Fruit fly (Drosophila melanogaster): ENCODE measurements around the gene Ance.

Ance gene

DNA sequence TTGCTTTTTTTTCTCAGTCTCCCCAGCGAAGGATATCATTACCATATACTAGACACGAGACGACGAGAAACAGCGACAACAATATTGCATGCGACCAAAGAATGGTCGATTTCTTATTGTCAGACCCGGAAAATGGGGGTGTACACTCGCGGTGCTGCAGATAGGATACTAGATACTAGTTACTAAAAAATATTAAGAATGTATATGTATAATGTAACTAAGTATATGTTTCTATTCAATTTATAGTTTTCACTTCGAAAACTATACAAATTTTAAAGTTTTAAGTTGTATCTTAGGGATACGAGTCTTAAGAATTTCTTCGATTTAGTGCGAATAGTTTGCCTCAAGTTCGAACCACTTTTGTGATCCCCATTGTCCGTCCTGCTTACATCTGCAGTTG, 12.0 kb upstream of the Ance start (continued):
- TF ChIP-seq nmo (GFP tag; optimal IDR thresholded peaks at IDR 0.05) (peak; percentile 31), CG14441 (GFP tag; IDR thresholded peaks at IDR 0.05) (no peak), ATbp (GFP tag; optimal IDR thresholded peaks at IDR 0.05) (peak; percentile 50), CG10565 (GFP tag; optimal IDR thresholded peaks at IDR 0.05) (no peak), sens (GFP tag) (peak; percentile 52), CG9876 (GFP tag; optimal IDR thresholded peaks at IDR 0.05) (no peak), HmgZ (tag; optimal IDR thresholded peaks at IDR 0.05) (no peak), ham (GFP tag; IDR thresholded peaks at IDR 0.05) (no peak), klu (GFP tag; IDR thresholded peaks at IDR 0.05) (no peak), Sry-β (GFP tag; optimal IDR thresholded peaks at IDR 0.05) (no peak), ci (GFP tag; IDR thresholded peaks at IDR 0.05) (peak; percentile 47; the same call in 1 of the 3 replicates), Dbx (GFP tag; IDR thresholded peaks at IDR 0.05) (no peak), CG9437 (GFP tag; optimal IDR thresholded peaks at IDR 0.05) (peak; percentile 9), maf-S (GFP tag; optimal IDR thresholded peaks at IDR 0.05) (no peak), ftz-f1 (GFP tag; optimal IDR thresholded peaks at IDR 0.05) (no peak), bowl (GFP tag; IDR thresholded peaks at IDR 0.05) (0 out of 2 replicates have a peak, but pooled peaks have one; percentile 14), CG7987 (GFP tag; optimal IDR thresholded peaks at IDR 0.05) (no peak), dmrt11E (tag; optimal IDR thresholded peaks at IDR 0.05) (peak; percentile 17), HLH54F (GFP tag; optimal IDR thresholded peaks at IDR 0.05) (no peak), CG18011 (GFP tag; optimal IDR thresholded peaks at IDR 0.05) (no peak), CG10366 (GFP tag; IDR thresholded peaks at IDR 0.05) (no peak), CG34422 (GFP tag; IDR thresholded peaks at IDR 0.05) (0 out of 3 replicates have a peak, but pooled peaks have one; percentile 37), CG8388 (GFP tag; optimal IDR thresholded peaks at IDR 0.05) (peak; percentile 28), CG6654 (GFP tag; optimal IDR thresholded peaks at IDR 0.05) (no peak), ac (GFP tag; optimal IDR thresholded peaks at IDR 0.05) (no peak), grau (tag; optimal IDR thresholded peaks at IDR 0.05) (peak; percentile 12), D (optimal IDR thresholded peaks at IDR 0.05) (no peak), D (GFP tag; optimal IDR thresholded peaks at IDR 0.05) (peak; percentile 54), C15 (GFP tag; IDR thresholded peaks at IDR 0.05) (no peak), CG2678 (tag; optimal IDR thresholded peaks at IDR 0.05) (no peak), CG4360 (GFP tag; IDR thresholded peaks at IDR 0.05) (no peak), CG4424 (GFP tag; optimal IDR thresholded peaks at IDR 0.05) (peak; percentile 46), kni (GFP tag; optimal IDR thresholded peaks at IDR 0.05) (no peak), gsb-n (tag; optimal IDR thresholded peaks at IDR 0.05) (no peak), CG14050 (GFP tag; IDR thresholded peaks at IDR 0.05) (no peak), Gsc (GFP tag; IDR thresholded peaks at IDR 0.05) (no peak), Taf1 (GFP tag; IDR thresholded peaks at IDR 0.05) (no peak), CG43689 (GFP tag; IDR thresholded peaks at IDR 0.05) (no peak), CG10431 (GFP tag; optimal IDR thresholded peaks at IDR 0.05) (no peak), Fer1 (GFP tag; optimal IDR thresholded peaks at IDR 0.05) (peak; percentile 58), trem (tag; optimal IDR thresholded peaks at IDR 0.05) (peak; percentile 44), CG6254 (GFP tag; optimal IDR thresholded peaks at IDR 0.05) (peak; percentile 20), CG11695 (GFP tag; IDR thresholded peaks at IDR 0.05) (peak; percentile 41; the same call in 1 of the 3 replicates), CG12155 (GFP tag; optimal IDR thresholded peaks at IDR 0.05) (no peak), nerfin-1 (tag; optimal IDR thresholded peaks at IDR 0.05) (peak; percentile 4), ewg (GFP tag; optimal IDR thresholded peaks at IDR 0.05) (no peak), CG11696 (GFP tag; IDR thresholded peaks at IDR 0.05) (peak; percentile 86), Meics (GFP tag; optimal IDR thresholded peaks at IDR 0.05) (no peak), aop (GFP tag; IDR thresholded peaks at IDR 0.05) (no peak), sens-2 (GFP tag; IDR thresholded peaks at IDR 0.05) (no peak), Asciz (GFP tag; optimal IDR thresholded peaks at IDR 0.05) (peak; percentile 7), CG17912 (GFP tag; optimal IDR thresholded peaks at IDR 0.05) (no peak)

Data from whole organism, embryonic.